Worm (Caenorhabditis elegans) whole organism, L2 larva: ENCODE measurements around the gene F29B9.12.

Experiments
- C34F6.9 ChIP-seq: fragments of 150-350 bp; optimal IDR thresholded peaks from 2 replicates; lab custom pipeline; 2014; ENCODE audit warnings: missing biosample characterization, missing genetic modification characterization
- F13H6.1 ChIP-seq: sonication (generic microtip); optimal IDR thresholded peaks from 2 replicates; lab custom pipeline; 2016; ENCODE audit warnings: missing genetic modification characterization, missing compliant biosample characterization
- R02D3.7 ChIP-seq: fragments of 150-350 bp; optimal IDR thresholded peaks from 2 replicates; lab custom pipeline; 2014; ENCODE audit warnings: missing biosample characterization, missing genetic modification characterization
- Y55F3AM.14 ChIP-seq: fragments of 200-800 bp; sonication (Bioruptor generic); optimal IDR thresholded peaks from 2 replicates; lab custom pipeline; 2018; ENCODE audit warnings: mild to moderate bottlenecking, missing genetic modification characterization, missing compliant biosample characterization
- ZK546.5 ChIP-seq: sonication (generic microtip); optimal IDR thresholded peaks from 2 replicates; lab custom pipeline; 2017; ENCODE audit warnings: missing biosample characterization, missing genetic modification characterization
- alr-1 ChIP-seq: fragments of 150-350 bp; optimal IDR thresholded peaks from 2 replicates; lab custom pipeline; 2014; ENCODE audit warnings: missing biosample characterization, missing genetic modification characterization
- aly-2 ChIP-seq: fragments of 150-350 bp; optimal IDR thresholded peaks from 2 replicates; lab custom pipeline; 2014; ENCODE audit warnings: missing biosample characterization, missing genetic modification characterization
- ama-1 ChIP-seq: fragments of 150-350 bp; optimal IDR thresholded peaks from 2 replicates; lab custom pipeline; 2018; ENCODE audit warnings: inconsistent platforms
- blmp-1 ChIP-seq: sonication (generic microtip); optimal IDR thresholded peaks from 2 replicates; lab custom pipeline; 2017; ENCODE audit warnings: missing genetic modification characterization, mild to moderate bottlenecking, missing compliant biosample characterization, antibody characterized with exemption, moderate library complexity; ENCODE audit not compliant: insufficient read depth
- ceh-16 ChIP-seq: fragments of 150-350 bp; optimal IDR thresholded peaks from 2 replicates; lab custom pipeline; 2014; ENCODE audit warnings: missing biosample characterization, missing genetic modification characterization
- ceh-82 ChIP-seq: fragments of 150-350 bp; optimal IDR thresholded peaks from 2 replicates; lab custom pipeline; 2014; ENCODE audit warnings: missing biosample characterization, missing genetic modification characterization
- dmd-4 ChIP-seq: sonication (generic microtip); optimal IDR thresholded peaks from 2 replicates; lab custom pipeline; 2017; ENCODE audit warnings: missing biosample characterization, missing genetic modification characterization
- egl-27 ChIP-seq: sonication (generic microtip); optimal IDR thresholded peaks from 3 replicates; lab custom pipeline; 2017; ENCODE audit warnings: missing biosample characterization, missing genetic modification reagents, missing genetic modification characterization
- elt-1 ChIP-seq: fragments of 150-350 bp; optimal IDR thresholded peaks from 2 replicates; lab custom pipeline; 2014; ENCODE audit warnings: missing biosample characterization, missing genetic modification characterization
- fos-1 ChIP-seq: fragments of 150-350 bp; optimal IDR thresholded peaks from 2 replicates; lab custom pipeline; 2014; ENCODE audit warnings: missing biosample characterization, missing genetic modification characterization
- gmeb-1 ChIP-seq: fragments of 150-350 bp; optimal IDR thresholded peaks from 2 replicates; lab custom pipeline; 2014; ENCODE audit warnings: missing biosample characterization, missing genetic modification characterization
- lin-11 ChIP-seq: fragments of 150-350 bp; sonication (generic microtip); optimal IDR thresholded peaks from 2 replicates; lab custom pipeline; 2014; ENCODE audit warnings: missing biosample characterization, missing genetic modification characterization, inconsistent platforms, mixed read lengths
- lin-39 ChIP-seq: fragments of 150-350 bp; optimal IDR thresholded peaks from 2 replicates; lab custom pipeline; 2014; ENCODE audit warnings: missing biosample characterization, missing genetic modification reagents, missing genetic modification characterization
- lsy-2 ChIP-seq, 2 experiments: fragments of 150-350 bp in 1 of 2; sonication (generic microtip) in 1 of 2; optimal IDR thresholded peaks; 2 replicates each; lab custom pipeline; 2014 to 2017; ENCODE audit warnings: missing biosample characterization in 2 of 2, missing genetic modification characterization in 2 of 2
- mab-5 ChIP-seq: fragments of 150-350 bp; optimal IDR thresholded peaks from 2 replicates; lab custom pipeline; 2014; ENCODE audit warnings: missing biosample characterization, missing genetic modification characterization
- mbf-1 ChIP-seq: sonication (generic microtip); optimal IDR thresholded peaks from 2 replicates; lab custom pipeline; 2017; ENCODE audit warnings: missing biosample characterization, missing genetic modification characterization
- nhr-10 ChIP-seq: sonication (generic microtip); optimal IDR thresholded peaks from 2 replicates; lab custom pipeline; 2017; ENCODE audit warnings: missing biosample characterization, missing genetic modification characterization
- nhr-12 ChIP-seq: fragments of 150-350 bp; optimal IDR thresholded peaks from 2 replicates; lab custom pipeline; 2014; ENCODE audit warnings: missing biosample characterization, missing genetic modification characterization
- nhr-129 ChIP-seq: fragments of 150-350 bp; optimal IDR thresholded peaks from 2 replicates; lab custom pipeline; 2014; ENCODE audit warnings: missing biosample characterization, missing genetic modification characterization
- nhr-21 ChIP-seq: fragments of 150-350 bp; optimal IDR thresholded peaks from 2 replicates; lab custom pipeline; 2014; ENCODE audit warnings: missing biosample characterization, missing genetic modification characterization
- nhr-23 ChIP-seq: fragments of 150-350 bp; optimal IDR thresholded peaks from 2 replicates; lab custom pipeline; 2014; ENCODE audit warnings: missing biosample characterization, missing genetic modification reagents, missing genetic modification characterization
- nhr-6 ChIP-seq: fragments of 150-350 bp; optimal IDR thresholded peaks from 2 replicates; lab custom pipeline; 2014; ENCODE audit warnings: missing biosample characterization, missing genetic modification characterization
- nhr-77 ChIP-seq: fragments of 150-350 bp; optimal IDR thresholded peaks from 2 replicates; lab custom pipeline; 2014; ENCODE audit warnings: missing biosample characterization, missing genetic modification characterization
- peb-1 ChIP-seq: fragments of 150-350 bp; optimal IDR thresholded peaks from 2 replicates; lab custom pipeline; 2014; ENCODE audit warnings: missing biosample characterization, missing genetic modification characterization
- sem-4 ChIP-seq: fragments of 150-350 bp; optimal IDR thresholded peaks from 2 replicates; lab custom pipeline; 2014; ENCODE audit warnings: missing biosample characterization, missing genetic modification reagents, missing genetic modification characterization
- skn-1 ChIP-seq: sonication (generic microtip); optimal IDR thresholded peaks from 2 replicates; lab custom pipeline; 2017; ENCODE audit warnings: missing biosample characterization, missing genetic modification characterization
- sma-3 ChIP-seq: sonication (generic microtip); optimal IDR thresholded peaks from 2 replicates; lab custom pipeline; 2016; ENCODE audit warnings: missing genetic modification reagents, missing genetic modification characterization, missing compliant biosample characterization
- sma-9 ChIP-seq, 2 experiments: fragments of 150-350 bp in 1 of 2; sonication (generic microtip) in 1 of 2; optimal IDR thresholded peaks; 2 replicates each; lab custom pipeline; 2014 to 2016; ENCODE audit warnings: missing genetic modification characterization in 2 of 2, mild to moderate bottlenecking in 1 of 2, missing biosample characterization in 1 of 2, missing compliant biosample characterization in 1 of 2, missing genetic modification reagents in 1 of 2, moderate library complexity in 1 of 2
- snpc-4 ChIP-seq: fragments of 150-350 bp; optimal IDR thresholded peaks from 2 replicates; lab custom pipeline; 2014; ENCODE audit warnings: missing biosample characterization, missing genetic modification characterization
- unc-39 ChIP-seq: fragments of 150-350 bp; optimal IDR thresholded peaks from 2 replicates; lab custom pipeline; 2014; ENCODE audit warnings: missing biosample characterization, missing genetic modification characterization
- unc-62 ChIP-seq: fragments of 150-350 bp; optimal IDR thresholded peaks from 2 replicates; lab custom pipeline; 2014; ENCODE audit warnings: missing biosample characterization, missing genetic modification reagents, missing genetic modification characterization
- zag-1 ChIP-seq: fragments of 150-350 bp; optimal IDR thresholded peaks from 2 replicates; lab custom pipeline; 2014; ENCODE audit warnings: missing biosample characterization, missing genetic modification characterization
- ztf-1 ChIP-seq: fragments of 200-800 bp; sonication (Bioruptor generic); conservative IDR thresholded peaks from 2 replicates; pipeline ENCODE4 v1.3.6; 2022; ENCODE audit warnings: missing genetic modification characterization, missing compliant biosample characterization
- ztf-11 ChIP-seq: sonication (generic microtip); optimal IDR thresholded peaks from 2 replicates; lab custom pipeline; 2017; ENCODE audit warnings: missing biosample characterization, missing genetic modification characterization
- ztf-4 ChIP-seq: fragments of 150-350 bp; optimal IDR thresholded peaks from 2 replicates; lab custom pipeline; 2014; ENCODE audit warnings: missing biosample characterization, missing genetic modification characterization

Gene F29B9.12

ce11 chrIV:4640941-4641340 is 28.4 kb upstream of the F29B9.12 start:
- TF ChIP-seq sma-9 (GFP tag; optimal IDR thresholded peaks at IDR 0.05; lab: Kevin White, UChicago) (peak; percentile 45), sma-9 (tag; optimal IDR thresholded peaks at IDR 0.05; lab: Kevin White, UChicago) (no peak), nhr-77 (no peak), fos-1 (tag; lab: Kevin White, UChicago) (peak; percentile 0), blmp-1 (peak; percentile 85), dmd-4 (tag; lab: Kevin White, UChicago) (no peak)

- TF ChIP-seq nhr-21 (tag; lab: Kevin White, UChicago), result no peak
- TF ChIP-seq mbf-1, result no peak
- peak; percentile 20 for TF ChIP-seq sem-4 (tag; lab: Kevin White, UChicago)
These were observed 25.8 kb upstream of the F29B9.12 start for ce11 chrIV:4643577-4643976.

DNA sequence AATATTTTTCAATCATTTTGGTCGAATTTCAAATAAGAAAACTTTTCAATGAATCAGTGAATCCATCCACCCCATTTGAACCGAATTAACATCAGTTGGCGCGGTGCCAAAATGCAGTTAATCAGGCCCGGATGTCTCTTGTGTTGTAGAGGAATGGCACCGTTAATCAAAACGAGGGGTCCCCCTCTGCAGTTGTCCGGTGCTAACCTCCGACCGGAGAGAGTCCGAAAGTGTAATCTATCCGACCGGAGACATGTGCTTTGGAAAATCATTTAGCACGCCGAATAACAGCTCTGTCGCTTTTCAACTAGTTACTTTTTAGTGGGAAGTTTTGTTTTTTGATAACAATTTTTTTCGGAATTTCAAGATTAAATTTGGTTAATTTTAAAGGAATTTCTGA is 24.1 kb upstream of the F29B9.12 start:
- TF ChIP-seq mbf-1 (no peak), F13H6.1 (tag; lab: Kevin White, UChicago) (no peak), ztf-1 (GFP tag; lab: Robert Waterston, UW) (no peak), fos-1 (tag; lab: Kevin White, UChicago) (no peak), ama-1 (lab: Kevin White, UChicago) (no peak), nhr-12 (no peak), unc-62 (GFP tag; lab: Kevin White, UChicago) (no peak)

DNA sequence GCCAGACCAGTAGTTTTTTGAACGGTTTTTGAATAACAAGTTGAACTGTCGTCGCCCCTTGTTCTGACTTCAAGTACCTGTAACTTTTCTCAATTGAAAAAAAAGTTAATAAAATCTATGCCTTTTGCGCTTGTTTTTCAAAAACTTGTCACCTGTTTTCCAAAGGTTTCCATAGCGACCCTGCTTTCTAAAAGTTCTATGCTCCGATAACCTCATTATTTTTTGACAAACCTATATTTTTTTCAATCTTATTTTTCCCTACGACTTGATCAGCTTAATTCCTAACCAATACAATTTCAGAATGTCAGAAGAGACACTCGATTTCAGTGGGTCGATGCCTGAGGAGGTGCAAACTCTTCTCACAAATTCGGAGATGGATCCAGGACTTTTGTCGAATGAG is 22.0 kb upstream of the F29B9.12 start, which contains the start of gene F29B9.8:
Gene F29B9.8 (plus strand): TSS at position 301 of the 400 bp plus-strand sequence.
- TF ChIP-seq unc-39 (no peak), lsy-2 (tag; optimal IDR thresholded peaks at IDR 0.05; lab: Kevin White, UChicago) (no peak), sma-9 (GFP tag; optimal IDR thresholded peaks at IDR 0.05; lab: Kevin White, UChicago) (no peak), sma-9 (tag; optimal IDR thresholded peaks at IDR 0.05; lab: Kevin White, UChicago) (no peak), mab-5 (tag; lab: Kevin White, UChicago) (no peak), lin-11 (no peak), ceh-16 (tag; lab: Kevin White, UChicago) (no peak), fos-1 (tag; lab: Kevin White, UChicago) (no peak), nhr-77 (no peak), skn-1 (tag; lab: Kevin White, UChicago) (no peak), C34F6.9 (tag; lab: Kevin White, UChicago) (no peak), ztf-4 (tag; lab: Kevin White, UChicago) (no peak)

DNA sequence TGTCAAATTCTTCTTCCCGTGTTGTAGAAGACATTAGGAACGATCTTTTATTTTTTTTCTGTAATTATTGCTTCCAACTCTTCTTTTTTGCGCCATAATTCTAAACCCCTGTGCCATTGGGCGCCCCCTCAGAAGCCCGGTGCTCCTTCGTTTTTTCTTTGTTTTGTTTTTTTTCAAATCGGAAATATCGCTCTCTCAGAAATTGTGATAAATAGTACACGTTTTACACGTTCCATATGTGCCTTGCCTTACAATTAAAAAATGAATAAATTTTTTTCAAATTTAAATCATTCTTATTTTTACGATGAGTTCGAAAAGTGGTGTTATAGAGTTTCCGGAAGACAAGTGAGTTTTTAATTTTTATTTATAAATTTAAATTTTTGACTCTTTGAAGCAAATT is 19.9 kb upstream of the F29B9.12 start, which contains the start of gene F29B9.7:
Gene F29B9.7 (plus strand): TSS at position 301 of the 400 bp plus-strand sequence.
- TF ChIP-seq elt-1 (tag; lab: Kevin White, UChicago) (no peak), egl-27 (tag; lab: Kevin White, UChicago) (no peak), gmeb-1 (tag; lab: Kevin White, UChicago) (no peak), nhr-12 (no peak), sma-9 (GFP tag; optimal IDR thresholded peaks at IDR 0.05; lab: Kevin White, UChicago) (no peak), sma-9 (tag; optimal IDR thresholded peaks at IDR 0.05; lab: Kevin White, UChicago) (no peak), ceh-82 (no peak), Y55F3AM.14 (GFP tag; lab: Kevin White, UChicago) (no peak), unc-62 (GFP tag; lab: Kevin White, UChicago) (no peak), mbf-1 (no peak), snpc-4 (tag; lab: Kevin White, UChicago) (no peak), ztf-11 (tag; lab: Kevin White, UChicago) (no peak), nhr-23 (tag; lab: Kevin White, UChicago) (no peak), zag-1 (tag; lab: Kevin White, UChicago) (no peak)
- TF ChIP-seq, all 48 proteins: peak for 0

DNA sequence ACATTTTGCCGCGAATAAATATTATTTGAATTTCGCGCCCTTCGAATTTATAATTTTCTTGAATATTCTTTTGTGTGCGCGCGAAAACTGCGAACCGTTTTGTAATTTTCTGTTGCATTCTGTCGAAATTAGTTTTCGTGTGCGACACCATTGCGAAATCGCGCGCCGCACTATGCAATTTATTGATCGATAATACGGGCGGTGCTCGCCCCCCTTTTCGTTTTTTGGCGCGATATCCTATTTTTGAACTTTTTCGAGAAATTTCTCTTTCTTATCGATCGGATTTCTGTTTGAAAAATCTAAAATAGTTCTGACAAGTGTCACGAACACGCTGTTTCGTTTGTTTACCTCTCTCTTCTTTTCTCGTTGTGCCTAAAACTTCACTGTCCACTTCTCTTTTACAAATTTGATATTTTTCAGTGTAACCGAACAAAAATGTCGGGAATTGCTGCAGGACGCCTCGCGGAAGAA is 18.7 kb upstream of the F29B9.12 start, which contains the start of gene ubc-9:
Gene ubc-9 (plus strand): TSS at position 421 of the 471 bp plus-strand sequence.
- peak; percentile 63 for TF ChIP-seq ceh-16 (tag; lab: Kevin White, UChicago)
- TF ChIP-seq snpc-4 (tag; lab: Kevin White, UChicago), result no peak
- TF ChIP-seq ztf-1 (GFP tag; lab: Robert Waterston, UW), result no peak
- no peak for TF ChIP-seq aly-2
- TF ChIP-seq R02D3.7 (tag; lab: Kevin White, UChicago), result no peak
- TF ChIP-seq peb-1 (tag; lab: Kevin White, UChicago), result no peak
- TF ChIP-seq gmeb-1 (tag; lab: Kevin White, UChicago), result peak; percentile 75
- TF ChIP-seq egl-27 (tag; lab: Kevin White, UChicago), result no peak
- no peak for TF ChIP-seq ZK546.5 (tag; lab: Kevin White, UChicago)
- no peak for TF ChIP-seq nhr-23 (tag; lab: Kevin White, UChicago)
- peak; percentile 41 for TF ChIP-seq skn-1 (tag; lab: Kevin White, UChicago)
- TF ChIP-seq alr-1 (tag; lab: Kevin White, UChicago), result no peak
- TF ChIP-seq ama-1 (lab: Kevin White, UChicago), result peak; percentile 74
- TF ChIP-seq nhr-10 (tag; lab: Kevin White, UChicago), result no peak
- TF ChIP-seq nhr-6 (tag; lab: Kevin White, UChicago), result no peak
- peak; percentile 57 for TF ChIP-seq nhr-21 (tag; lab: Kevin White, UChicago)
- TF ChIP-seq unc-62 (GFP tag; lab: Kevin White, UChicago), result no peak
- peak; percentile 24 for TF ChIP-seq zag-1 (tag; lab: Kevin White, UChicago)
- TF ChIP-seq lin-39 (tag; lab: Kevin White, UChicago), result no peak
- TF ChIP-seq nhr-129 (tag; lab: Kevin White, UChicago), result peak; percentile 78
- no peak for TF ChIP-seq blmp-1
- no peak for TF ChIP-seq ztf-4 (tag; lab: Kevin White, UChicago)
- peak; percentile 76 for TF ChIP-seq sma-3
- TF ChIP-seq lsy-2 (tag; optimal IDR thresholded peaks at IDR 0.05; lab: Kevin White, UChicago), result peak; percentile 61 to 79
- TF ChIP-seq ceh-82, result no peak
